Fruit fly (Drosophila melanogaster) whole organism, prepupa: ENCODE results near the gene cac.

ENCODE experiments used
- CG10631 ChIP-seq: fragments of 200-800 bp; sonication (Bioruptor generic); optimal IDR thresholded peaks from 2 replicates; lab custom pipeline; 2016; ENCODE audit warnings: missing biosample characterization, missing genetic modification characterization
- CG11902 ChIP-seq: fragments of 200-800 bp; sonication (Bioruptor generic); optimal IDR thresholded peaks from 3 replicates; lab custom pipeline; 2016; ENCODE audit warnings: missing biosample characterization, missing genetic modification characterization
- CG15336 ChIP-seq: fragments of 200-800 bp; sonication (Bioruptor generic); IDR thresholded peaks from 2 replicates; pipeline ENCODE4 v1.3.6; 2022; ENCODE audit warnings: missing biosample characterization, missing genetic modification characterization
- CG8119 ChIP-seq: fragments of 200-800 bp; sonication (Bioruptor generic); IDR thresholded peaks from 3 replicates; pipeline ENCODE4 v1.3.6; 2022; ENCODE audit warnings: missing biosample characterization, missing genetic modification characterization
- Eip93F ChIP-seq: fragments of 200-800 bp; sonication (Bioruptor generic); optimal IDR thresholded peaks from 2 replicates; lab custom pipeline; 2016; ENCODE audit warnings: missing biosample characterization, mild to moderate bottlenecking, missing genetic modification characterization
- Ets21C ChIP-seq: fragments of 200-800 bp; sonication (Bioruptor generic); optimal IDR thresholded peaks from 3 replicates; lab custom pipeline; 2016; ENCODE audit warnings: missing biosample characterization, missing genetic modification characterization
- Sox102F ChIP-seq: fragments of 200-800 bp; sonication (Bioruptor generic); optimal IDR thresholded peaks from 2 replicates; lab custom pipeline; 2016; ENCODE audit warnings: missing biosample characterization, mild to moderate bottlenecking, missing genetic modification characterization
- Sox14 ChIP-seq: fragments of 200-800 bp; sonication (Bioruptor generic); optimal IDR thresholded peaks from 3 replicates; lab custom pipeline; 2016; ENCODE audit warnings: missing biosample characterization, missing genetic modification characterization
- fd85E ChIP-seq: fragments of 200-800 bp; sonication (Bioruptor generic); optimal IDR thresholded peaks from 3 replicates; lab custom pipeline; 2016; ENCODE audit warnings: missing biosample characterization, missing genetic modification characterization
- fkh ChIP-seq: fragments of 200-800 bp; sonication (Bioruptor generic); optimal IDR thresholded peaks from 3 replicates; lab custom pipeline; 2017; ENCODE audit warnings: missing biosample characterization, mild to moderate bottlenecking, missing genetic modification characterization, moderate library complexity
- pdm3 ChIP-seq: fragments of 200-800 bp; sonication (Bioruptor generic); optimal IDR thresholded peaks from 3 replicates; lab custom pipeline; 2016; ENCODE audit warnings: missing biosample characterization, missing genetic modification characterization
- spab ChIP-seq: fragments of 200-800 bp; sonication (Bioruptor generic); optimal IDR thresholded peaks from 2 replicates; lab custom pipeline; 2017; ENCODE audit warnings: missing biosample characterization, mild to moderate bottlenecking, missing genetic modification characterization, missing genetic modification reagents
- vri ChIP-seq: fragments of 200-800 bp; sonication (Bioruptor generic); optimal IDR thresholded peaks from 3 replicates; lab custom pipeline; 2016; ENCODE audit warnings: missing biosample characterization, mild to moderate bottlenecking, missing genetic modification characterization

dm6 chrX:11923698-11924097, 61.2 kb downstream of the cac start:
- peak; percentile 23 for TF ChIP-seq Eip93F (GFP tag; lab: Kevin White, UChicago)
- TF ChIP-seq pdm3 (GFP tag; lab: Kevin White, UChicago) = no peak
- TF ChIP-seq vri (GFP tag; lab: Kevin White, UChicago) = peak; percentile 5
- no peak for TF ChIP-seq CG10631 (GFP tag; lab: Kevin White, UChicago)
- no peak for TF ChIP-seq CG8119 (GFP tag; lab: Robert Waterston, UW)
- TF ChIP-seq fd85E (GFP tag; lab: Kevin White, UChicago) = no peak
- TF ChIP-seq Sox102F (GFP tag; lab: Kevin White, UChicago) = no peak
- TF ChIP-seq Ets21C (GFP tag; lab: Kevin White, UChicago) = no peak
- TF ChIP-seq spab (GFP tag; lab: Kevin White, UChicago) = no peak
- no peak for TF ChIP-seq fkh (GFP tag; lab: Kevin White, UChicago)
- TF ChIP-seq CG11902 (GFP tag; lab: Kevin White, UChicago) = no peak
- TF ChIP-seq CG15336 (GFP tag; lab: Robert Waterston, UW) = no peak
- no peak for TF ChIP-seq Sox14 (GFP tag; lab: Kevin White, UChicago)
